Worm (Caenorhabditis elegans) whole organism, early embryonic: Measurements from ENCODE around the gene npp-27.

Experiments used
- B0310.2 ChIP-seq: sonication (generic microtip); optimal IDR thresholded peaks from 2 replicates; lab custom pipeline; 2016; ENCODE audit warnings: mild to moderate bottlenecking, missing genetic modification characterization, missing compliant biosample characterization
- F13C5.2 ChIP-seq: sonication (generic microtip); optimal IDR thresholded peaks from 2 replicates; lab custom pipeline; 2017; ENCODE audit warnings: mild to moderate bottlenecking, missing genetic modification characterization, inconsistent platforms, missing compliant biosample characterization
- ama-1 ChIP-seq: fragments of 150-350 bp; optimal IDR thresholded peaks from 2 replicates; lab custom pipeline; 2014
- hmbx-1 ChIP-seq: sonication (generic microtip); optimal IDR thresholded peaks from 2 replicates; lab custom pipeline; 2016; ENCODE audit warnings: mild to moderate bottlenecking, missing genetic modification characterization, missing compliant biosample characterization
- hnd-1 ChIP-seq: sonication (generic microtip); optimal IDR thresholded peaks from 2 replicates; lab custom pipeline; 2016; ENCODE audit warnings: missing genetic modification characterization, missing compliant biosample characterization
- scrt-1 ChIP-seq: fragments of 200-800 bp; sonication (Bioruptor generic); IDR thresholded peaks from 2 replicates; pipeline ENCODE4 v1.3.6; 2022; ENCODE audit warnings: missing genetic modification characterization, missing compliant biosample characterization
- sea-1 ChIP-seq: fragments of 200-800 bp; sonication (Bioruptor generic); conservative IDR thresholded peaks from 2 replicates; pipeline ENCODE4 v1.3.6; 2022; ENCODE audit warnings: missing genetic modification characterization, missing compliant biosample characterization

DNA sequence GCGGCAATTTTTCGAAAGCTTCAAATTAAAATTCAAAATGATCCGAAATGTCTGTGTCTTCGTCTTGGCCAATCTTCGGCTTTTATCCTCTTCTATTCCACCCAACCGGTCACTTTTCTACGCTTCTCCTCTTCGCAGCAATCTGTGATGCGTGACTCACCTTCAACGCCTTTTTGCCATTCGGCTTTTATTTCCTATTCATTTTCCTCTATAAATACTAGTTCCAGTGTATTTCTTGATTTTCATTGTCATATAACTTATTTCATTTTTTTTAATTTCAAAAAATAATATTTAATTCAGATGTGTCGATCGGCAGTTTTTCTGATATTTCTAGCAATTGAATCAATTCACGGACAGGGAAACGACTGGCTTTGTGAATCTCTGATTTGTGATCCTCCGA, 10.1 kb upstream of the npp-27 start, which contains the start of gene C49H3.16:
- no peak for TF ChIP-seq ama-1 (lab: Kevin White, UChicago)
- no peak for TF ChIP-seq scrt-1 (GFP tag; lab: Robert Waterston, UW)
- no peak for TF ChIP-seq F13C5.2 (tag; lab: Kevin White, UChicago)
- TF ChIP-seq B0310.2 (tag; lab: Kevin White, UChicago), result no peak
- TF ChIP-seq sea-1 (GFP tag; lab: Robert Waterston, UW), result no peak
- no peak for TF ChIP-seq hnd-1 (tag; lab: Kevin White, UChicago)
- TF ChIP-seq hmbx-1 (tag; lab: Kevin White, UChicago), result no peak
